Worm (Caenorhabditis elegans): ENCODE measurements around the gene srh-214.

srh-214 gene

DNA sequence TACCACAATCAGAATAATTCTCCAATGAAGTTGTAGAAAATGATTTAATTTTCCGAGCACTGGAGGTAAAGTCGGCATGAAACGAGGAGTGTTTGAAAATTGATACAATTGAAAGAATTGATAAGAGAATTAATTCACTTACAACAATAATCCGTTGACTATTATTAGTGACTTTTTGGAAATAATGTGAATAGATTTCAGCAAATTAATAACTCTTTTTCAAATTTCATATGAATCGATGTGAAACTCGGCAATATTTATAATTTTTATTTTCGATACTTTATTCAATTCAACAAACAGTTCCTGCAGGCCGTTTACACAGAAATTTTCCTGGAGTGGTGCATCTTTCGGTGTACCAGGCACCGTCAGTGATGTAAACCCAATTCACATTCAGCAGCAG, 22.4 kb upstream of the srh-214 start, which contains the start of gene clec-37:
clec-37 (minus strand) TSS at position 101 of the 400 bp plus-strand sequence.
- TF ChIP-seq pha-4 (GFP tag; IDR thresholded peaks at IDR 0.05) (no peak), pha-4 (tag; optimal IDR thresholded peaks at IDR 0.05) (no peak), R02D3.7 (tag; optimal IDR thresholded peaks at IDR 0.05) (no peak), T20F7.1 (GFP tag; optimal IDR thresholded peaks at IDR 0.05) (no peak), D1046.2 (GFP tag; IDR thresholded peaks at IDR 0.05) (no peak), lsy-2 (tag; optimal IDR thresholded peaks at IDR 0.05) (no peak), madf-5 (GFP tag; IDR thresholded peaks at IDR 0.05) (no peak), F26F4.8 (GFP tag; conservative IDR thresholded peaks at IDR 0.05) (no peak), daf-19 (GFP tag; conservative IDR thresholded peaks at IDR 0.05) (no peak), vab-7 (GFP tag; IDR thresholded peaks at IDR 0.05) (no peak), pqm-1 (tag; optimal IDR thresholded peaks at IDR 0.05) (no peak), sdz-12 (GFP tag; optimal IDR thresholded peaks at IDR 0.05) (no peak)

DNA sequence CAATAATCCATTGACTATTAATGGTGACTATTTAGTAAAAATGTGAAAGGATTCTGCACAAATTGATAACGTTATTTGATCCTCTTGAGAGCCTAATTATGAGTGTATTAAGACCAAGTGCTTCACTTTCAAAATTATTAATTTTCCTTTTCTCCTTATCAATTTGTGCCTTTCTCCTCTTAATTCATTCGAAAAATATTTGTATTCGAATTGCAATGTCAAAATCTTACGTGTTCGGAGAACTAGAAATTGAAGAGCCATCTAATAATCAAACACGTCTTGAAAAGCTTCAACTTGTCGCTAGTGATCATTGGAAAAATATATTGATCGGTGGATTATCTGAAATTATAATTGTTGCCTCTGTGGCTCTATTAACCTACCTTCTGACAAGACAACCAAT, 18.9 kb upstream of the srh-214 start, which contains the start of the genes clec-36 and clec-26:
clec-36 (minus strand) TSS at position 101 of the 400 bp plus-strand sequence.
clec-26 (plus strand) TSS at position 114 of the 400 bp plus-strand sequence.
- TF ChIP-seq gei-8 (GFP tag; optimal IDR thresholded peaks at IDR 0.05) (no peak), ces-1 (GFP tag; optimal IDR thresholded peaks at IDR 0.05) (no peak), dmd-6 (GFP tag; IDR thresholded peaks at IDR 0.05) (peak; percentile 38; the same call in 1 of the 2 replicates), lir-3 (tag; optimal IDR thresholded peaks at IDR 0.05) (no peak), unc-62 (GFP tag; optimal IDR thresholded peaks at IDR 0.05 in 1 of 2) (peak in 1 of 2 experiments; percentile 77), unc-62 (tag; optimal IDR thresholded peaks at IDR 0.05) (no peak)

DNA sequence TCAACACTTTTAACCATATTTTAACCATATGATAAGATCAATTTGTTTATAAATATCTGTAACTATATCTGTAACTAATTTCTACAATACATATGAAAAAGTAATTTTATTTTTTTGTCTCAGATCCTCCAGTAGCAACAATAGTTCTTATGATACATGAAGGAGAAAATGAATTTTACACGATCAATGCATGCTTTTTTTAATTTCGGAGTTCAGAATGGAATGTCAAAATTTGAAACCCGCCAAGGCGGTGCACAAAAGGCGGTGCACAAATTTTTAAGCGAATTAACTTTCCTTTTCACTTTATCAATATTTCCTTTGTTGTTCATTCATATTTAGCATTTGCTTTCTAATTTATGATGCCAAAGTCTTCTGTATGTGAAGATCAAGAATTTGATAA, 13.4 kb upstream of the srh-214 start, which contains the start of gene clec-25:
clec-25 (plus strand) TSS at position 301 of the 400 bp plus-strand sequence.
- no peak for TF ChIP-seq mxl-3 (GFP tag; optimal IDR thresholded peaks at IDR 0.05)
- TF ChIP-seq D1046.2 (GFP tag; IDR thresholded peaks at IDR 0.05) = no peak
- TF ChIP-seq ceh-62 (tag; optimal IDR thresholded peaks at IDR 0.05) = no peak
- TF ChIP-seq hlh-11 (tag; optimal IDR thresholded peaks at IDR 0.05) = no peak
- no peak for TF ChIP-seq nhr-11 (tag; optimal IDR thresholded peaks at IDR 0.05)
- no peak for TF ChIP-seq lin-29 (GFP tag; IDR thresholded peaks at IDR 0.05)
- no peak for TF ChIP-seq aly-2 (tag; optimal IDR thresholded peaks at IDR 0.05)
- TF ChIP-seq aha-1 (tag) = no peak
- no peak for TF ChIP-seq madf-9 (GFP tag; conservative IDR thresholded peaks at IDR 0.05)
- no peak for TF ChIP-seq dve-1 (tag; optimal IDR thresholded peaks at IDR 0.05; ENCODE audit: insufficient read depth)

DNA sequence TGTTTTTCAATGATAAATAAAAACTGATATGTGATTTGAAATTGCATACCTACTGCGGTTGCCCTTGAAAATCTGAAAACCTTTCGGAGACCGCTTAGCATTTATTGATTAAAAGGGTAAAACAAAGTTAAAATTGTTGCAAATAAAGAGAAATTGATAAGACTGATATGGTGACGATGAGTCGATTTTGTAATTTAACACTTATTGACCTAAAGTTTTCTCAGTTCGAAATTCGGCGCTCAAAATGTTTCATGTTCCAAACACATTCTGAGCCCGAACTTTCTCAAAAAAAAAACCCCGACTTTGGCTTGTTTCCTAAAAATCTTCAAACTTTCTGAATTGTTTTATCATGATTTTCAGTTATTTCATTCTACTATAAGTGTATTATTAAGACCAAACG, 11.4 kb upstream of the srh-214 start, which contains the start of gene clec-40:
clec-40 (minus strand) TSS at position 101 of the 400 bp plus-strand sequence.
- TF ChIP-seq unc-39 (tag; optimal IDR thresholded peaks at IDR 0.05) = no peak
- no peak for TF ChIP-seq hif-1 (tag; optimal IDR thresholded peaks at IDR 0.05)
- TF ChIP-seq mep-1 (tag; optimal IDR thresholded peaks at IDR 0.05) = no peak
- no peak for TF ChIP-seq T26A8.4 (GFP tag; IDR thresholded peaks at IDR 0.05)
- no peak for TF ChIP-seq nhr-11 (tag; optimal IDR thresholded peaks at IDR 0.05)
- TF ChIP-seq F49E8.2 (tag; optimal IDR thresholded peaks at IDR 0.05; ENCODE audit: borderline replicate concordance) = no peak
- no peak for TF ChIP-seq saeg-2 (GFP tag; IDR thresholded peaks at IDR 0.05)
- no peak for TF ChIP-seq R02D3.7 (tag; optimal IDR thresholded peaks at IDR 0.05)
- no peak for TF ChIP-seq daf-8 (GFP tag; IDR thresholded peaks at IDR 0.05)
- no peak for TF ChIP-seq nhr-41 (GFP tag; IDR thresholded peaks at IDR 0.05)
- TF ChIP-seq nhr-237 (tag; optimal IDR thresholded peaks at IDR 0.05) = no peak
- no peak for TF ChIP-seq php-3 (GFP tag; IDR thresholded peaks at IDR 0.05)
- no peak for TF ChIP-seq set-16 (GFP tag; IDR thresholded peaks at IDR 0.05)
- TF ChIP-seq lin-38 (GFP tag; IDR thresholded peaks at IDR 0.05) = no peak
- no peak for TF ChIP-seq ces-1 (GFP tag; optimal IDR thresholded peaks at IDR 0.05)
- TF ChIP-seq nhr-42 (GFP tag; IDR thresholded peaks at IDR 0.05) = no peak
- no peak for TF ChIP-seq F10B5.3 (tag; optimal IDR thresholded peaks at IDR 0.05)
- TF ChIP-seq pqm-1 (tag; optimal IDR thresholded peaks at IDR 0.05) = no peak
- no peak for TF ChIP-seq mxl-3 (GFP tag; optimal IDR thresholded peaks at IDR 0.05)

All from whole organism, L4 larva.